Fruit fly (Drosophila melanogaster) whole organism, embryonic: ENCODE data around the gene CG13049.

Experiments used
- Abd-B ChIP-seq: fragments of 200-800 bp; sonication (Bioruptor generic); optimal IDR thresholded peaks from 2 replicates; lab custom pipeline; 2018; ENCODE audit warnings: missing biosample characterization, mild to moderate bottlenecking, missing genetic modification characterization, moderate library complexity
- phol ChIP-seq: fragments of 200-800 bp; sonication (Bioruptor generic); optimal IDR thresholded peaks from 3 replicates; lab custom pipeline; 2018; ENCODE audit warnings: missing biosample characterization, mild to moderate bottlenecking, missing genetic modification characterization, moderate library complexity

- TF ChIP-seq Abd-B (GFP tag; lab: Kevin White, UChicago) = no peak
- TF ChIP-seq phol (tag; lab: Kevin White, UChicago) = no peak
Measured at dm6 chr3L:16277135-16277534, 4.6 kb downstream of the CG13049 start, which contains the start of gene CG13065.
